Fruit fly (Drosophila melanogaster) whole organism: Measurements from ENCODE around the gene CG9624.

Experiments
- CG8478 ChIP-seq: fragments of >200 bp; optimal IDR thresholded peaks from 2 replicates; lab custom pipeline; 2018; ENCODE audit warnings: inconsistent platforms
- Dll ChIP-seq: fragments of >200 bp; optimal IDR thresholded peaks from 2 replicates; lab custom pipeline; 2017
- EcR ChIP-seq, 2 experiments: fragments of >200 bp; optimal IDR thresholded peaks; 2 replicates each; lab custom pipeline; 2017; ENCODE audit warnings: missing biosample characterization in 2 of 2, missing genetic modification characterization in 2 of 2, missing genetic modification reagents in 2 of 2
- pan ChIP-seq: fragments of >200 bp; optimal IDR thresholded peaks from 2 replicates; lab custom pipeline; 2017
- psq ChIP-seq: fragments of >200 bp; optimal IDR thresholded peaks from 2 replicates; lab custom pipeline; 2017
- usp ChIP-seq: fragments of >200 bp; optimal IDR thresholded peaks from 2 replicates; lab custom pipeline; 2017; ENCODE audit warnings: missing biosample characterization, missing genetic modification characterization, mixed read lengths

The CG9624 gene

dm6 chr3R:14229045-14229444 lies at the start of gene CG9624:
TSS of gene CG9624 (minus strand) at chr3R:14229145.
- TF ChIP-seq EcR (GFP tag; optimal IDR thresholded peaks at IDR 0.05; lab: Kevin White, UChicago) (no peak), Dll (no peak), CG8478 (lab: Kevin White, UChicago) (no peak), psq (lab: Kevin White, UChicago) (no peak), pan (lab: Kevin White, UChicago) (no peak), usp (GFP tag; lab: Kevin White, UChicago) (no peak)

dm6 chr3R:14277894-14278522 lies 49.1 kb upstream of the CG9624 start:
- TF ChIP-seq EcR (GFP tag; optimal IDR thresholded peaks at IDR 0.05; lab: Kevin White, UChicago): no peak
- no peak for TF ChIP-seq Dll
- TF ChIP-seq psq (lab: Kevin White, UChicago): no peak
- no peak for TF ChIP-seq pan (lab: Kevin White, UChicago)
- no peak for TF ChIP-seq CG8478 (lab: Kevin White, UChicago)
- no peak for TF ChIP-seq usp (GFP tag; lab: Kevin White, UChicago)

- TF ChIP-seq EcR (GFP tag; optimal IDR thresholded peaks at IDR 0.05; lab: Kevin White, UChicago): no peak
- TF ChIP-seq usp (GFP tag; lab: Kevin White, UChicago): no peak
- peak; percentile 56 for TF ChIP-seq Dll
- no peak for TF ChIP-seq CG8478 (lab: Kevin White, UChicago)
- no peak for TF ChIP-seq pan (lab: Kevin White, UChicago)
Measured at dm6 chr3R:14275519-14276172, 46.7 kb upstream of the CG9624 start.

- TF ChIP-seq CG8478 (lab: Kevin White, UChicago): no peak
- no peak for TF ChIP-seq EcR (GFP tag; optimal IDR thresholded peaks at IDR 0.05; lab: Kevin White, UChicago)
- no peak for TF ChIP-seq pan (lab: Kevin White, UChicago)
- TF ChIP-seq Dll: no peak
- TF ChIP-seq usp (GFP tag; lab: Kevin White, UChicago): no peak
- no peak for TF ChIP-seq psq (lab: Kevin White, UChicago)
Measured at dm6 chr3R:14262087-14262486, 33.1 kb upstream of the CG9624 start, which contains the start of the genes CG14839 and CG14841. TSS of gene CG14839 (plus strand) at chr3R:14262387. TSS of gene CG14841 (minus strand) at chr3R:14262418.

dm6 chr3R:14261113-14261512 lies 32.2 kb upstream of the CG9624 start, which contains the start of gene CG14840:
TSS of gene CG14840 (minus strand) at chr3R:14261213.
- TF ChIP-seq CG8478 (lab: Kevin White, UChicago) (no peak), EcR (GFP tag; optimal IDR thresholded peaks at IDR 0.05; lab: Kevin White, UChicago) (no peak), Dll (no peak)

- TF ChIP-seq EcR (GFP tag; optimal IDR thresholded peaks at IDR 0.05; lab: Kevin White, UChicago) (no peak), pan (lab: Kevin White, UChicago) (no peak), Dll (no peak), psq (lab: Kevin White, UChicago) (no peak), usp (GFP tag; lab: Kevin White, UChicago) (no peak), CG8478 (lab: Kevin White, UChicago) (no peak)
Measured at dm6 chr3R:14259821-14260220, 30.9 kb upstream of the CG9624 start, which contains the start of gene MetRS-m. TSS of gene MetRS-m (minus strand) at chr3R:14259991.

dm6 chr3R:14255808-14256207 lies 26.9 kb upstream of the CG9624 start, which contains the start of gene CG43179:
TSS of gene CG43179 (plus strand) at chr3R:14256108.
- no peak for TF ChIP-seq pan (lab: Kevin White, UChicago)
- no peak for TF ChIP-seq psq (lab: Kevin White, UChicago)
- no peak for TF ChIP-seq Dll
- TF ChIP-seq CG8478 (lab: Kevin White, UChicago): no peak
- TF ChIP-seq usp (GFP tag; lab: Kevin White, UChicago): no peak
- TF ChIP-seq EcR (GFP tag; optimal IDR thresholded peaks at IDR 0.05; lab: Kevin White, UChicago): no peak

dm6 chr3R:14245371-14245770 lies 16.4 kb upstream of the CG9624 start, which contains the start of gene CG9616:
TSS of gene CG9616 (minus strand) at chr3R:14245471.
- TF ChIP-seq Dll (no peak), psq (lab: Kevin White, UChicago) (no peak), pan (lab: Kevin White, UChicago) (no peak), EcR (GFP tag; optimal IDR thresholded peaks at IDR 0.05; lab: Kevin White, UChicago) (no peak), CG8478 (lab: Kevin White, UChicago) (no peak), usp (GFP tag; lab: Kevin White, UChicago) (no peak)

- TF ChIP-seq psq (lab: Kevin White, UChicago) (no peak), Dll (no peak)
Measured at dm6 chr3R:14244577-14244976, 15.6 kb upstream of the CG9624 start, which contains the start of gene CG43291. TSS of gene CG43291 (minus strand) at chr3R:14244677.

- TF ChIP-seq CG8478 (lab: Kevin White, UChicago): no peak
- TF ChIP-seq EcR (GFP tag; optimal IDR thresholded peaks at IDR 0.05; lab: Kevin White, UChicago): no peak
- TF ChIP-seq pan (lab: Kevin White, UChicago): no peak
- TF ChIP-seq usp (GFP tag; lab: Kevin White, UChicago): no peak
- TF ChIP-seq Dll: no peak
- TF ChIP-seq psq (lab: Kevin White, UChicago): no peak
Measured at dm6 chr3R:14226662-14227061, 2.3 kb downstream of the CG9624 start, which contains the start of gene CG9631. TSS of gene CG9631 (minus strand) at chr3R:14226762.

- TF ChIP-seq Dll: no peak
- no peak for TF ChIP-seq CG8478 (lab: Kevin White, UChicago)
- no peak for TF ChIP-seq psq (lab: Kevin White, UChicago)
- TF ChIP-seq usp (GFP tag; lab: Kevin White, UChicago): no peak
- no peak for TF ChIP-seq pan (lab: Kevin White, UChicago)
- no peak for TF ChIP-seq EcR (GFP tag; optimal IDR thresholded peaks at IDR 0.05; lab: Kevin White, UChicago)
Measured at dm6 chr3R:14224105-14224574, 4.8 kb downstream of the CG9624 start, which contains the start of gene Sp212. TSS of gene Sp212 (minus strand) at chr3R:14224155.
